Fruit fly (Drosophila melanogaster) whole organism, adult: ENCODE data around the gene CG32269.

Experiments used
- CG11617 ChIP-seq: fragments of 200-800 bp; sonication (Bioruptor generic); optimal IDR thresholded peaks from 2 replicates; lab custom pipeline; 2017; ENCODE audit warnings: mild to moderate bottlenecking, missing biosample characterization, missing genetic modification reagents, missing genetic modification characterization
- CG12768 ChIP-seq: fragments of 200-800 bp; sonication (Bioruptor generic); optimal IDR thresholded peaks from 2 replicates; lab custom pipeline; 2017; ENCODE audit warnings: missing biosample characterization, missing genetic modification characterization, mild to moderate bottlenecking, moderate library complexity, missing genetic modification reagents
- CG14711 ChIP-seq: fragments of 200-800 bp; sonication (Bioruptor generic); optimal IDR thresholded peaks from 2 replicates; lab custom pipeline; 2018; ENCODE audit warnings: missing biosample characterization, mild to moderate bottlenecking, missing genetic modification characterization, moderate library complexity
- CG1620 ChIP-seq: fragments of 200-800 bp; sonication (Bioruptor generic); optimal IDR thresholded peaks from 2 replicates; lab custom pipeline; 2016; ENCODE audit warnings: missing biosample characterization, missing genetic modification characterization
- CG33017 ChIP-seq: fragments of 200-800 bp; sonication (Bioruptor generic); optimal IDR thresholded peaks from 2 replicates; lab custom pipeline; 2018; ENCODE audit warnings: missing biosample characterization, mild to moderate bottlenecking, missing genetic modification characterization, moderate library complexity
- CG5204 ChIP-seq: fragments of 200-800 bp; sonication (Bioruptor generic); optimal IDR thresholded peaks from 2 replicates; lab custom pipeline; 2016; ENCODE audit warnings: missing biosample characterization, missing genetic modification characterization
- CG7045 ChIP-seq: fragments of 200-800 bp; sonication (Bioruptor generic); optimal IDR thresholded peaks from 2 replicates; lab custom pipeline; 2017; ENCODE audit warnings: missing biosample characterization, mild to moderate bottlenecking, missing genetic modification characterization
- CG7101 ChIP-seq: fragments of 200-800 bp; sonication (Bioruptor generic); optimal IDR thresholded peaks from 2 replicates; lab custom pipeline; 2018; ENCODE audit warnings: missing biosample characterization, mild to moderate bottlenecking, missing genetic modification characterization, moderate library complexity
- Clk ChIP-seq: fragments of 200-800 bp; sonication (Bioruptor generic); optimal IDR thresholded peaks from 2 replicates; lab custom pipeline; 2017; ENCODE audit warnings: missing biosample characterization, missing genetic modification characterization
- Crg-1 ChIP-seq: fragments of 200-800 bp; sonication (Bioruptor generic); optimal IDR thresholded peaks from 2 replicates; lab custom pipeline; 2016; ENCODE audit warnings: missing biosample characterization, missing genetic modification characterization
- Hr96 ChIP-seq: fragments of 200-800 bp; sonication (Bioruptor generic); optimal IDR thresholded peaks from 2 replicates; lab custom pipeline; 2016; ENCODE audit warnings: missing biosample characterization, missing genetic modification characterization
- Mnt ChIP-seq: fragments of 200-800 bp; sonication (Bioruptor generic); optimal IDR thresholded peaks from 2 replicates; lab custom pipeline; 2016; ENCODE audit warnings: missing biosample characterization, mild to moderate bottlenecking, missing genetic modification characterization
- bab1 ChIP-seq: fragments of 200-800 bp; sonication (Bioruptor generic); optimal IDR thresholded peaks from 3 replicates; lab custom pipeline; 2019; ENCODE audit warnings: missing biosample characterization, mild to moderate bottlenecking, missing genetic modification characterization, moderate library complexity
- cic ChIP-seq: fragments of 200-800 bp; sonication (Bioruptor generic); optimal IDR thresholded peaks from 2 replicates; lab custom pipeline; 2017; ENCODE audit warnings: missing biosample characterization, mild to moderate bottlenecking, missing genetic modification characterization, moderate library complexity
- cnc ChIP-seq, 2 experiments: fragments of >200 bp; optimal IDR thresholded peaks; 2 replicates each; lab custom pipeline; 2017
- kay ChIP-seq: fragments of 200-800 bp; sonication (Bioruptor generic); peaks from one replicate; lab custom pipeline; 2016; ENCODE audit warnings: missing biosample characterization, missing genetic modification characterization, borderline replicate concordance
- ovo ChIP-seq: fragments of 200-800 bp; sonication (Bioruptor generic); optimal IDR thresholded peaks from 2 replicates; lab custom pipeline; 2016; ENCODE audit warnings: missing biosample characterization, missing genetic modification characterization
- pad ChIP-seq: fragments of 200-800 bp; sonication (Bioruptor generic); optimal IDR thresholded peaks from 3 replicates; lab custom pipeline; 2017; ENCODE audit warnings: missing biosample characterization, missing genetic modification characterization, mild to moderate bottlenecking, moderate library complexity, missing genetic modification reagents
- tj ChIP-seq: fragments of 200-800 bp; sonication (Bioruptor generic); optimal IDR thresholded peaks from 3 replicates; lab custom pipeline; 2017; ENCODE audit warnings: missing biosample characterization, mild to moderate bottlenecking, missing genetic modification characterization, moderate library complexity
- toe ChIP-seq: fragments of 200-800 bp; sonication (Bioruptor generic); optimal IDR thresholded peaks from 2 replicates; lab custom pipeline; 2016; ENCODE audit warnings: missing biosample characterization, missing genetic modification characterization

The CG32269 gene

dm6 chr3L:3159309-3160194, 49.2 kb downstream of the CG32269 start, which contains the start of the genes ND-30 and CG15812:
TSS of gene ND-30 (minus strand) at chr3L:3159578.
TSS of gene CG15812 (plus strand) at chr3L:3159991.
- TF ChIP-seq ovo (GFP tag; lab: Kevin White, UChicago) (no peak), tj (peak; percentile 15), toe (no peak), CG7045 (GFP tag; lab: Kevin White, UChicago) (no peak), CG7101 (peak; percentile 34), CG14711 (tag; lab: Kevin White, UChicago) (peak; percentile 94), CG11617 (GFP tag; lab: Kevin White, UChicago) (peak; percentile 53), Crg-1 (GFP tag; lab: Kevin White, UChicago) (peak; percentile 31), cnc (optimal IDR thresholded peaks at IDR 0.05; lab: Kevin White, UChicago) (no peak), Mnt (GFP tag; lab: Kevin White, UChicago) (no peak), CG33017 (tag; lab: Kevin White, UChicago) (no peak), bab1 (GFP tag; lab: Kevin White, UChicago) (no peak), cic (GFP tag; lab: Kevin White, UChicago) (no peak), kay (GFP tag; lab: Kevin White, UChicago) (no peak), pad (no peak), CG12768 (GFP tag; lab: Kevin White, UChicago) (no peak), Clk (GFP tag; lab: Kevin White, UChicago) (no peak), CG5204 (no peak), Hr96 (GFP tag; lab: Kevin White, UChicago) (no peak), CG1620 (GFP tag; lab: Kevin White, UChicago) (peak; percentile 29)

dm6 chr3L:3157651-3158050, 51.1 kb downstream of the CG32269 start:
- TF ChIP-seq CG11617 (GFP tag; lab: Kevin White, UChicago) (no peak), cnc (optimal IDR thresholded peaks at IDR 0.05; lab: Kevin White, UChicago) (no peak), CG5204 (no peak), CG7045 (GFP tag; lab: Kevin White, UChicago) (no peak), Clk (GFP tag; lab: Kevin White, UChicago) (no peak), cic (GFP tag; lab: Kevin White, UChicago) (no peak), Mnt (GFP tag; lab: Kevin White, UChicago) (no peak)
